Fruit fly (Drosophila melanogaster) whole organism: Measurements from ENCODE around the gene CG44044.

ENCODE experiments used
- CG8478 ChIP-seq: fragments of >200 bp; optimal IDR thresholded peaks from 2 replicates; lab custom pipeline; 2018; ENCODE audit warnings: inconsistent platforms
- EcR ChIP-seq, 2 experiments: fragments of >200 bp; optimal IDR thresholded peaks; 2 replicates each; lab custom pipeline; 2017; ENCODE audit warnings: missing biosample characterization in 2 of 2, missing genetic modification characterization in 2 of 2, missing genetic modification reagents in 2 of 2
- pan ChIP-seq: fragments of >200 bp; optimal IDR thresholded peaks from 2 replicates; lab custom pipeline; 2017
- psq ChIP-seq: fragments of >200 bp; optimal IDR thresholded peaks from 2 replicates; lab custom pipeline; 2017
- usp ChIP-seq: fragments of >200 bp; optimal IDR thresholded peaks from 2 replicates; lab custom pipeline; 2017; ENCODE audit warnings: missing biosample characterization, missing genetic modification characterization, mixed read lengths

dm6 chr3R:16355393-16355943 is 33.8 kb downstream of the CG44044 start:
- TF ChIP-seq EcR (GFP tag; optimal IDR thresholded peaks at IDR 0.05; lab: Kevin White, UChicago) (no peak), psq (lab: Kevin White, UChicago) (no peak), pan (no peak), CG8478 (lab: Kevin White, UChicago) (no peak), usp (no peak)
